Worm (Caenorhabditis elegans) whole organism, mixed stage, embryonic: ENCODE measurements around the gene pfkb-1.2.

ENCODE experiments used
- ceh-39 ChIP-seq: fragments of 150-350 bp; optimal IDR thresholded peaks from 2 replicates; lab custom pipeline; 2014; ENCODE audit warnings: missing biosample characterization, missing genetic modification characterization
- elt-3 ChIP-seq: fragments of 150-350 bp; optimal IDR thresholded peaks from 2 replicates; lab custom pipeline; 2014; ENCODE audit warnings: missing biosample characterization, missing genetic modification characterization
- hlh-1 ChIP-seq: fragments of 150-350 bp; optimal IDR thresholded peaks from 2 replicates; lab custom pipeline; 2014; ENCODE audit warnings: missing biosample characterization, missing genetic modification reagents, missing genetic modification characterization
- mab-5 ChIP-seq: fragments of 150-350 bp; optimal IDR thresholded peaks from 2 replicates; lab custom pipeline; 2014; ENCODE audit warnings: missing biosample characterization, missing genetic modification characterization
- nhr-237 ChIP-seq: fragments of 150-350 bp; optimal IDR thresholded peaks from 2 replicates; lab custom pipeline; 2014; ENCODE audit warnings: missing biosample characterization, missing genetic modification characterization

DNA sequence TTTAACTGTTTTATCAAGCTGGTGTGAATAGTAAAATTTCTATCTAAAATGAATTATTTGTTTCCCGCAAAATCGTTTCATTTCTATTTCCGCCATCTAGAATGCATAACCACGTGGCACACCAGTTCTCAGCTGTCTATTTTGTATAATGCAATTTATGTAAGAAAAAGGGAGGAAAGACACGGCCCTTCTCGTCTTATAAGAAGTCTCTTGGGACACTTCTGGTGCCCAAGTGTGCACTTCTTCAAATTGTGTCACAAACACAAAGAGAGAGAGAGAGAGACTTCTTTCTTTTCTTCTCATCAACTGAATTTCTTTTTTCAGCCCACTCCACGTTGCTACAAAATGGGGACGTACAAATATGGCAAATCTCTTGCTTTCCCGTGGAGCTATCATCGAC lies 35.5 kb downstream of the pfkb-1.2 start:
- TF ChIP-seq hlh-1 (no peak), ceh-39 (tag; lab: Kevin White, UChicago) (no peak), mab-5 (tag; lab: Kevin White, UChicago) (no peak), nhr-237 (tag; lab: Kevin White, UChicago) (no peak), elt-3 (no peak)
